Fruit fly (Drosophila melanogaster) whole organism, embryonic: Measurements from ENCODE around the gene Spn38F.
A peak's percentile ranks its signal among the peaks of the same experiment; 100 is the strongest.

Experiments
- Atf6 ChIP-seq: fragments of 200-800 bp; sonication (Bioruptor generic); IDR thresholded peaks from 2 replicates; pipeline ENCODE4 v1.3.6; 2022; ENCODE audit warnings: missing biosample characterization, missing genetic modification characterization
- BEAF-32 ChIP-seq: fragments of 200-800 bp; sonication (Bioruptor generic); optimal IDR thresholded peaks from 3 replicates; lab custom pipeline; 2017; ENCODE audit warnings: missing biosample characterization, missing genetic modification characterization, mild to moderate bottlenecking, moderate library complexity, missing genetic modification reagents
- BtbVII ChIP-seq: fragments of 200-800 bp; sonication (Bioruptor generic); optimal IDR thresholded peaks from 3 replicates; lab custom pipeline; 2017; ENCODE audit warnings: missing biosample characterization, mild to moderate bottlenecking, missing genetic modification characterization
- CG10274 ChIP-seq: fragments of 200-800 bp; sonication (Bioruptor generic); optimal IDR thresholded peaks from 3 replicates; lab custom pipeline; 2017; ENCODE audit warnings: missing biosample characterization, mild to moderate bottlenecking, missing genetic modification characterization
- CG10366 ChIP-seq: fragments of 200-800 bp; sonication (Bioruptor generic); IDR thresholded peaks from 2 replicates; pipeline ENCODE4 v1.3.6; 2022; ENCODE audit warnings: missing biosample characterization, missing genetic modification characterization
- CG10979 ChIP-seq: fragments of 200-800 bp; sonication (Bioruptor generic); optimal IDR thresholded peaks from 2 replicates; lab custom pipeline; 2018; ENCODE audit warnings: missing biosample characterization, mild to moderate bottlenecking, missing genetic modification characterization, moderate library complexity
- CG11085 ChIP-seq: fragments of 200-800 bp; sonication (Bioruptor generic); IDR thresholded peaks from 2 replicates; pipeline ENCODE4 v1.3.6; 2022; ENCODE audit warnings: missing biosample characterization, missing genetic modification characterization
- CG11723 ChIP-seq: fragments of 200-800 bp; sonication (Bioruptor generic); optimal IDR thresholded peaks from 2 replicates; lab custom pipeline; 2017; ENCODE audit warnings: missing biosample characterization, mild to moderate bottlenecking, missing genetic modification characterization
- CG12299 ChIP-seq: fragments of 200-800 bp; sonication (Bioruptor generic); optimal IDR thresholded peaks from 2 replicates; lab custom pipeline; 2018; ENCODE audit warnings: missing biosample characterization, mild to moderate bottlenecking, missing genetic modification characterization
- CG12744 ChIP-seq: fragments of 200-800 bp; sonication (Bioruptor generic); optimal IDR thresholded peaks from 2 replicates; lab custom pipeline; 2016; ENCODE audit warnings: missing biosample characterization, missing genetic modification characterization
- CG14667 ChIP-seq: fragments of 200-800 bp; sonication (Bioruptor generic); IDR thresholded peaks from 2 replicates; pipeline ENCODE4 v1.3.6; 2022; ENCODE audit warnings: missing biosample characterization, missing genetic modification characterization
- CG15011 ChIP-seq: fragments of 200-800 bp; sonication (Bioruptor generic); optimal IDR thresholded peaks from 3 replicates; lab custom pipeline; 2018; ENCODE audit warnings: missing biosample characterization, mild to moderate bottlenecking, missing genetic modification characterization
- CG15514 ChIP-seq: fragments of 200-800 bp; sonication (Bioruptor generic); optimal IDR thresholded peaks from 3 replicates; lab custom pipeline; 2017; ENCODE audit warnings: missing biosample characterization, missing genetic modification characterization, mild to moderate bottlenecking, moderate library complexity, missing genetic modification reagents
- CG15601 ChIP-seq: fragments of 200-800 bp; sonication (Bioruptor generic); optimal IDR thresholded peaks from 3 replicates; lab custom pipeline; 2019; ENCODE audit warnings: missing biosample characterization, mild to moderate bottlenecking, missing genetic modification characterization, moderate library complexity
- CG16863 ChIP-seq: fragments of 200-800 bp; sonication (Bioruptor generic); optimal IDR thresholded peaks from 3 replicates; lab custom pipeline; 2016; ENCODE audit warnings: missing biosample characterization, missing genetic modification characterization
- CG17359 ChIP-seq: fragments of 200-800 bp; sonication (Bioruptor generic); optimal IDR thresholded peaks from 3 replicates; lab custom pipeline; 2018; ENCODE audit warnings: missing biosample characterization, mild to moderate bottlenecking, missing genetic modification characterization, moderate library complexity
- CG18599 ChIP-seq: fragments of 200-800 bp; sonication (Bioruptor generic); optimal IDR thresholded peaks from 3 replicates; lab custom pipeline; 2017; ENCODE audit warnings: missing biosample characterization, missing genetic modification characterization, mild to moderate bottlenecking, moderate library complexity, missing genetic modification reagents
- CG18764 ChIP-seq: fragments of 200-800 bp; sonication (Bioruptor generic); optimal IDR thresholded peaks from 3 replicates; lab custom pipeline; 2016; ENCODE audit warnings: missing biosample characterization, missing genetic modification characterization
- CG2120 ChIP-seq: fragments of 200-800 bp; sonication (Bioruptor generic); optimal IDR thresholded peaks from 3 replicates; lab custom pipeline; 2016; ENCODE audit warnings: missing biosample characterization, missing genetic modification characterization
- CG2202 ChIP-seq: fragments of 200-800 bp; sonication (Bioruptor generic); optimal IDR thresholded peaks from 2 replicates; lab custom pipeline; 2018; ENCODE audit warnings: missing biosample characterization, mild to moderate bottlenecking, missing genetic modification characterization
- CG32767 ChIP-seq: fragments of 200-800 bp; sonication (Bioruptor generic); IDR thresholded peaks from 2 replicates; pipeline ENCODE4 v1.3.6; 2022; ENCODE audit warnings: missing biosample characterization, missing genetic modification characterization
- CG3407 ChIP-seq: fragments of 200-800 bp; sonication (Bioruptor generic); optimal IDR thresholded peaks from 2 replicates; lab custom pipeline; 2018; ENCODE audit warnings: missing biosample characterization, mild to moderate bottlenecking, missing genetic modification characterization
- CG4282 ChIP-seq: fragments of 200-800 bp; sonication (Bioruptor generic); optimal IDR thresholded peaks from 2 replicates; lab custom pipeline; 2016; ENCODE audit warnings: missing biosample characterization, missing genetic modification characterization
- CG4424 ChIP-seq: fragments of 200-800 bp; sonication (Bioruptor generic); optimal IDR thresholded peaks from 3 replicates; lab custom pipeline; 2016; ENCODE audit warnings: missing biosample characterization, missing genetic modification characterization
- CG6683 ChIP-seq: fragments of 200-800 bp; sonication (Bioruptor generic); optimal IDR thresholded peaks from 2 replicates; lab custom pipeline; 2017; ENCODE audit warnings: missing biosample characterization, mild to moderate bottlenecking, missing genetic modification characterization, missing genetic modification reagents
- CG8478 ChIP-seq: fragments of >200 bp; optimal IDR thresholded peaks from 2 replicates; lab custom pipeline; 2018
- Chrac-16 ChIP-seq: fragments of 200-800 bp; sonication (Bioruptor generic); optimal IDR thresholded peaks from 3 replicates; lab custom pipeline; 2016; ENCODE audit warnings: missing biosample characterization, missing genetic modification characterization
- CrebB ChIP-seq: fragments of 200-800 bp; sonication (Bioruptor generic); optimal IDR thresholded peaks from 3 replicates; lab custom pipeline; 2018; ENCODE audit warnings: missing biosample characterization, mild to moderate bottlenecking, missing genetic modification characterization
- Dad ChIP-seq: fragments of 200-800 bp; sonication (Bioruptor generic); optimal IDR thresholded peaks from 3 replicates; lab custom pipeline; 2016; ENCODE audit warnings: missing biosample characterization, missing genetic modification characterization
- Dref ChIP-seq: fragments of 200-800 bp; sonication (Bioruptor generic); IDR thresholded peaks from 2 replicates; pipeline ENCODE4 v1.3.6; 2022; ENCODE audit warnings: missing biosample characterization, missing genetic modification characterization
- Gug ChIP-seq: fragments of 200-800 bp; sonication (Bioruptor generic); IDR thresholded peaks from 4 replicates; pipeline ENCODE4 v1.3.6; 2022; ENCODE audit warnings: missing biosample characterization, missing genetic modification characterization
- H15 ChIP-seq: fragments of 200-800 bp; sonication (Bioruptor generic); IDR thresholded peaks from 3 replicates; pipeline ENCODE4 v1.3.6; 2022; ENCODE audit warnings: missing biosample characterization, missing genetic modification characterization
- ab ChIP-seq: fragments of 200-800 bp; sonication (Bioruptor generic); optimal IDR thresholded peaks from 2 replicates; lab custom pipeline; 2016; ENCODE audit warnings: missing biosample characterization, missing genetic modification characterization
- amos ChIP-seq: fragments of 200-800 bp; sonication (Bioruptor generic); IDR thresholded peaks from 2 replicates; pipeline ENCODE4 v1.3.6; 2022; ENCODE audit warnings: missing biosample characterization, missing genetic modification characterization; ENCODE audit not compliant: partially characterized antibody
- ap ChIP-seq: fragments of 200-800 bp; sonication (Bioruptor generic); IDR thresholded peaks from 2 replicates; pipeline ENCODE4 v1.3.6; 2022; ENCODE audit warnings: missing biosample characterization, missing genetic modification characterization
- crp ChIP-seq, 2 experiments: fragments of 200-800 bp; sonication (Bioruptor generic); optimal IDR thresholded peaks; 2 replicates in 1 of 2; 3 replicates in 1 of 2; lab custom pipeline; 2017; ENCODE audit warnings: missing biosample characterization in 2 of 2, missing genetic modification characterization in 2 of 2, mild to moderate bottlenecking in 1 of 2, moderate library complexity in 1 of 2
- eyg ChIP-seq: fragments of 200-800 bp; sonication (Bioruptor generic); optimal IDR thresholded peaks from 3 replicates; lab custom pipeline; 2016; ENCODE audit warnings: missing biosample characterization, missing genetic modification characterization
- gcm ChIP-seq: fragments of 200-800 bp; sonication (Bioruptor generic); optimal IDR thresholded peaks from 2 replicates; lab custom pipeline; 2019; ENCODE audit warnings: missing biosample characterization, mild to moderate bottlenecking, missing genetic modification characterization, moderate library complexity
- gsb ChIP-seq: fragments of 200-800 bp; sonication (Bioruptor generic); IDR thresholded peaks from 2 replicates; pipeline ENCODE4 v1.3.6; 2022; ENCODE audit warnings: missing biosample characterization, missing genetic modification characterization
- hkb ChIP-seq, 2 experiments: fragments of 200-800 bp in 1 of 2; fragments of >200 bp in 1 of 2; sonication (Bioruptor generic) in 1 of 2; IDR thresholded peaks in 1 of 2; optimal IDR thresholded peaks in 1 of 2; 2 replicates each; pipeline versions ENCODE4 v1.3.6 to Lab custom; 2017 to 2022; ENCODE audit warnings: missing biosample characterization in 1 of 2, missing genetic modification characterization in 1 of 2
- ind ChIP-seq: fragments of 200-800 bp; sonication (Bioruptor generic); optimal IDR thresholded peaks from 3 replicates; lab custom pipeline; 2016; ENCODE audit warnings: missing biosample characterization, missing genetic modification characterization
- inv ChIP-seq: fragments of 200-800 bp; sonication (Bioruptor generic); IDR thresholded peaks from 2 replicates; pipeline ENCODE4 v1.3.6; 2022; ENCODE audit warnings: missing biosample characterization, missing genetic modification characterization; ENCODE audit not compliant: partially characterized antibody
- p53 ChIP-seq: fragments of 200-800 bp; sonication (Bioruptor generic); optimal IDR thresholded peaks from 2 replicates; lab custom pipeline; 2016; ENCODE audit warnings: missing biosample characterization, missing genetic modification characterization
- sens ChIP-seq: fragments of 200-800 bp; sonication (Bioruptor generic); peaks from one replicate; lab custom pipeline; 2016; ENCODE audit warnings: missing biosample characterization, missing genetic modification characterization
- sens-2 ChIP-seq: fragments of 200-800 bp; sonication (Bioruptor generic); IDR thresholded peaks from 2 replicates; pipeline ENCODE4 v1.3.6; 2022; ENCODE audit warnings: missing biosample characterization, missing genetic modification characterization
- slbo ChIP-seq: fragments of 200-800 bp; sonication (Bioruptor generic); IDR thresholded peaks from 2 replicates; pipeline ENCODE4 v1.3.6; 2022; ENCODE audit warnings: missing biosample characterization, missing genetic modification characterization
- tio ChIP-seq: fragments of 200-800 bp; sonication (Bioruptor generic); optimal IDR thresholded peaks from 2 replicates; lab custom pipeline; 2017; ENCODE audit warnings: missing biosample characterization, missing genetic modification characterization, inconsistent platforms
- unpg ChIP-seq: fragments of 200-800 bp; sonication (Bioruptor generic); optimal IDR thresholded peaks from 3 replicates; lab custom pipeline; 2018; ENCODE audit warnings: missing biosample characterization, mild to moderate bottlenecking, missing genetic modification characterization, moderate library complexity
- usp ChIP-seq: fragments of >200 bp; optimal IDR thresholded peaks from 2 replicates; lab custom pipeline; 2017; ENCODE audit warnings: missing biosample characterization, missing genetic modification characterization

Gene Spn38F

DNA sequence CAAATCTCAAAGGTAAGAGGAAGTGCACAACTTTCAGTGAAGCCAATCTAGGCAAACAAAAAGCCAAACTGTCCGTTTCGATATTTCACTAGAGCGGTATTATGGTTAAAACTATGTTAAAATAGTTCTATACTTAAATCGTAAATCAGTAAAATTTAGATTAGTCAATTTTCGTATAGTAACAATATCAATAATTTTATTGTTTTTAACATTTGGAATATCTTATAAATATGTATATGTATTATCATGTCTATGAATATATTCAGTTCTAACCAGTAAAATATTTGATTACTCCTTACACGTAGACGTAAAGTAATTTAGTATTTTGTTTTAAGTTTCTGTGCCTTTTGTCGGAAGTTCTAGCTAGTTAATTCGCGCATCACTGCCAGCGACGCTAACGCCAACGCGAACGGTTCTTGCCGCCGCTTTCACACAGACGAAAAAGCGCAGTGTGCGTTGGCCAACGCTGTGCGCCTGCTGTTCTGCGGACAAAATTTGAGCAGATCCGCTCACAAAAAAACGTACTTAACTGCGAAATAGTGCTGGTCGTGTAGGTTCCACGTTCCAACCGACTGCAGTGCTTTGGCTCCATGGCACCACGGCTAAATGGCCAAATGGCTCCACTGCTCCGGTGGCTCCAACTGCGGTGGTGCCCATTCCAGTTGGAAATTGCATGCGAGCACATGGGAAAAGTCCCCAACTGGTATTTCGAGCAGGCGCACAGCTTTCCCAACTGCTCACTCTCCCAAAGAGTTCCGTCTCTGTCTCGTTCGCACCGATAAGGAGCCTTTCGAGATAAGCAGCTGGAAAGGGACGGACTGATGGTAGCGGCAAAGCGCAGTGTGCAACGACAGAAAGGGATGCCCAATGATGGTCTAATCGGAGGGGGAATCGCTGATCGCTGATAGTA, 14.3 kb downstream of the Spn38F start (continued):
- no peak for TF ChIP-seq CG17359 (tag; lab: Kevin White, UChicago)
- TF ChIP-seq slbo, result peak; percentile 29; the same call in 1 of the 2 replicates
- no peak for TF ChIP-seq ind (GFP tag; lab: Kevin White, UChicago)
- TF ChIP-seq CG15011 (GFP tag; lab: Kevin White, UChicago), result no peak
- TF ChIP-seq inv (GFP tag; lab: Robert Waterston, UW), result no peak
- TF ChIP-seq CG12299 (tag; lab: Kevin White, UChicago), result no peak
- TF ChIP-seq sens-2 (GFP tag; lab: Robert Waterston, UW), result no peak
- no peak for TF ChIP-seq CrebB (tag; lab: Kevin White, UChicago)
- no peak for TF ChIP-seq CG32767 (GFP tag; lab: Robert Waterston, UW)
- no peak for TF ChIP-seq CG11085 (GFP tag; lab: Robert Waterston, UW)
- TF ChIP-seq crp (GFP tag; optimal IDR thresholded peaks at IDR 0.05; lab: Kevin White, UChicago), result no peak
- peak; percentile 93 for TF ChIP-seq CG8478 (lab: Kevin White, UChicago)
- TF ChIP-seq CG10274, result no peak
- no peak for TF ChIP-seq CG18764 (GFP tag; lab: Kevin White, UChicago)
- TF ChIP-seq Dref (GFP tag; lab: Robert Waterston, UW), result no peak
- no peak for TF ChIP-seq CG10366
- peak; percentile 68 for TF ChIP-seq sens (GFP tag; lab: Kevin White, UChicago)
- no peak for TF ChIP-seq CG4282 (GFP tag; lab: Kevin White, UChicago)
- no peak for TF ChIP-seq ap (GFP tag; lab: Robert Waterston, UW)
- peak; percentile 1 for TF ChIP-seq CG2120 (GFP tag; lab: Kevin White, UChicago)
- no peak for TF ChIP-seq CG6683 (GFP tag; lab: Kevin White, UChicago)
- TF ChIP-seq Gug, result no peak; the same call in 3 of the 4 replicates
- no peak for TF ChIP-seq gcm (GFP tag; lab: Kevin White, UChicago)
- no peak for TF ChIP-seq Chrac-16 (GFP tag; lab: Kevin White, UChicago)
- 0 out of 2 replicates have a peak, but pooled peaks have one; percentile 8 for TF ChIP-seq Atf6 (GFP tag; lab: Robert Waterston, UW)
- no peak for TF ChIP-seq CG3407
- peak; percentile 37 for TF ChIP-seq tio (GFP tag; lab: Kevin White, UChicago)
- TF ChIP-seq p53 (GFP tag; lab: Kevin White, UChicago), result no peak
- no peak for TF ChIP-seq CG16863
- peak; percentile 69 for TF ChIP-seq CG15514
- TF ChIP-seq Dad, result peak; percentile 16
- TF ChIP-seq CG11723, result no peak
- no peak for TF ChIP-seq CG2202 (tag; lab: Kevin White, UChicago)
- TF ChIP-seq amos (GFP tag; lab: Robert Waterston, UW), result no peak
- no peak for TF ChIP-seq usp (GFP tag; lab: Kevin White, UChicago)
- peak; percentile 33 for TF ChIP-seq CG18599 (GFP tag; lab: Kevin White, UChicago)
- TF ChIP-seq eyg (GFP tag; lab: Kevin White, UChicago), result no peak
- TF ChIP-seq H15, result no peak
- no peak for TF ChIP-seq unpg (GFP tag; lab: Kevin White, UChicago)
- TF ChIP-seq CG15601, result no peak
- no peak for TF ChIP-seq gsb (GFP tag; lab: Robert Waterston, UW)
- no peak for TF ChIP-seq ab
- TF ChIP-seq CG14667 (GFP tag; lab: Robert Waterston, UW), result no peak
- TF ChIP-seq CG12744 (GFP tag; lab: Kevin White, UChicago), result no peak
- peak; percentile 0 for TF ChIP-seq CG10979
- TF ChIP-seq CG4424, result peak; percentile 32
- TF ChIP-seq BtbVII (GFP tag; lab: Kevin White, UChicago), result no peak
- TF ChIP-seq BEAF-32 (GFP tag; lab: Kevin White, UChicago), result no peak
- no peak for TF ChIP-seq hkb (optimal IDR thresholded peaks at IDR 0.05; lab: Kevin White, UChicago)
- TF ChIP-seq hkb (GFP tag; IDR thresholded peaks at IDR 0.05; lab: Robert Waterston, UW), result peak; percentile 45
